Fruit fly (Drosophila melanogaster) whole organism, wandering third instar larva: ENCODE measurements around the gene Smyd3.

Experiments used
- Abd-B ChIP-seq: fragments of >200 bp; optimal IDR thresholded peaks from 2 replicates; lab custom pipeline; 2017; ENCODE audit warnings: missing biosample characterization, missing genetic modification characterization
- Hr78 ChIP-seq: fragments of >200 bp; optimal IDR thresholded peaks from 2 replicates; lab custom pipeline; 2017; ENCODE audit warnings: missing biosample characterization, missing genetic modification characterization
- brk ChIP-seq: fragments of 200-800 bp; sonication (Bioruptor generic); optimal IDR thresholded peaks from 2 replicates; lab custom pipeline; 2016; ENCODE audit warnings: missing biosample characterization, mild to moderate bottlenecking, missing genetic modification characterization
- foxo ChIP-seq, 2 experiments: fragments of 200-800 bp; sonication (Bioruptor generic); optimal IDR thresholded peaks; 2 replicates in 1 of 2; 3 replicates in 1 of 2; lab custom pipeline; 2016 to 2017; ENCODE audit warnings: missing biosample characterization in 2 of 2, missing genetic modification characterization in 2 of 2
- jim ChIP-seq: fragments of 175-275, 200-325 bp; sonication (Bioruptor generic); optimal IDR thresholded peaks from 2 replicates; lab custom pipeline; 2016; ENCODE audit warnings: missing biosample characterization, mild to moderate bottlenecking, missing genetic modification characterization
- lola ChIP-seq: fragments of >200 bp; optimal IDR thresholded peaks from 2 replicates; lab custom pipeline; 2017; ENCODE audit warnings: missing biosample characterization, missing genetic modification characterization
- pan ChIP-seq: fragments of >200 bp; optimal IDR thresholded peaks from 2 replicates; lab custom pipeline; 2017
- psq ChIP-seq: fragments of 200-800 bp; sonication (Bioruptor generic); optimal IDR thresholded peaks from 3 replicates; lab custom pipeline; 2017; ENCODE audit warnings: missing biosample characterization, mild to moderate bottlenecking, missing genetic modification characterization, moderate library complexity
- sv ChIP-seq: fragments of 200-800 bp; sonication (Bioruptor generic); optimal IDR thresholded peaks from 3 replicates; lab custom pipeline; 2016; ENCODE audit warnings: missing biosample characterization, missing genetic modification characterization
- tai ChIP-seq: sonication (Bioruptor generic); optimal IDR thresholded peaks from 2 replicates; lab custom pipeline; 2016; ENCODE audit warnings: missing biosample characterization, missing genetic modification characterization

dm6 chrX:2603851-2604505 is 4.7 kb downstream of the Smyd3 start, which contains the start of the genes Klp3A and Zw10:
- TF ChIP-seq psq = no peak
- TF ChIP-seq pan (lab: Kevin White, UChicago) = no peak
- TF ChIP-seq Hr78 (GFP tag; lab: Kevin White, UChicago) = no peak
- TF ChIP-seq brk (GFP tag; lab: Kevin White, UChicago) = no peak
- no peak for TF ChIP-seq lola (GFP tag; lab: Kevin White, UChicago)
- no peak for TF ChIP-seq jim (GFP tag; lab: Kevin White, UChicago)
- no peak for TF ChIP-seq Abd-B (GFP tag; lab: Kevin White, UChicago)
- no peak for TF ChIP-seq tai (GFP tag; lab: Kevin White, UChicago)
- no peak for TF ChIP-seq foxo (GFP tag; optimal IDR thresholded peaks at IDR 0.05; lab: Kevin White, UChicago)
- TF ChIP-seq sv (GFP tag; lab: Kevin White, UChicago) = no peak
